Fruit fly (Drosophila melanogaster) whole organism, wandering third instar larva: ENCODE results near the gene CG3355.

Source experiments
- N ChIP-seq: fragments of >200 bp; optimal IDR thresholded peaks from 2 replicates; lab custom pipeline; 2018; ENCODE audit warnings: missing biosample characterization, missing external identifiers, missing genetic modification characterization
- br ChIP-seq: fragments of 200-800 bp; sonication (Bioruptor generic); optimal IDR thresholded peaks from 2 replicates; lab custom pipeline; 2016; ENCODE audit warnings: missing biosample characterization, missing genetic modification characterization
- ey ChIP-seq: fragments of 200-800 bp; sonication (Bioruptor generic); optimal IDR thresholded peaks from 2 replicates; lab custom pipeline; 2016; ENCODE audit warnings: missing biosample characterization, missing genetic modification characterization
- pan ChIP-seq: fragments of >200 bp; optimal IDR thresholded peaks from 2 replicates; lab custom pipeline; 2017

- TF ChIP-seq br (no peak), N (no peak), pan (lab: Kevin White, UChicago) (no peak), ey (GFP tag; lab: Kevin White, UChicago) (no peak)
Measured at dm6 chr2L:4621926-4622325, 29.3 kb upstream of the CG3355 start.
